Worm (Caenorhabditis elegans) whole organism, L4 larva: ENCODE data around the gene Y67D8C.2.

Source experiments
- F26F4.8 ChIP-seq: fragments of 200-800 bp; sonication (Bioruptor generic); conservative IDR thresholded peaks from 2 replicates; pipeline ENCODE4 v1.3.6; 2022; ENCODE audit warnings: missing genetic modification characterization, missing compliant biosample characterization
- F49E8.2 ChIP-seq: sonication (generic microtip); optimal IDR thresholded peaks from 2 replicates; lab custom pipeline; 2016; ENCODE audit warnings: missing compliant biosample characterization, mild to moderate bottlenecking, missing genetic modification characterization, borderline replicate concordance
- Y48G9A.11 ChIP-seq: fragments of 200-800 bp; sonication (Bioruptor generic); IDR thresholded peaks from 2 replicates; pipeline ENCODE4 v1.3.6; 2022; ENCODE audit warnings: missing genetic modification reagents, missing genetic modification characterization, missing compliant biosample characterization
- Y75B8A.6 ChIP-seq: fragments of 200-800 bp; sonication (Bioruptor generic); IDR thresholded peaks from 2 replicates; pipeline ENCODE4 v1.3.6; 2022; ENCODE audit warnings: missing genetic modification reagents, missing genetic modification characterization, missing compliant biosample characterization
- aha-1 ChIP-seq: fragments of 150-350 bp; peaks from one replicate; lab custom pipeline; 2014; ENCODE audit warnings: missing biosample characterization, missing genetic modification characterization
- aly-2 ChIP-seq: sonication (generic microtip); optimal IDR thresholded peaks from 2 replicates; lab custom pipeline; 2018; ENCODE audit warnings: missing biosample characterization, missing genetic modification characterization
- arid-1 ChIP-seq: fragments of 200-800 bp; sonication (Bioruptor generic); conservative IDR thresholded peaks from 2 replicates; pipeline ENCODE4 v1.3.6; 2022; ENCODE audit warnings: missing genetic modification reagents, missing genetic modification characterization, missing compliant biosample characterization
- ceh-20 ChIP-seq: fragments of 200-800 bp; sonication (Bioruptor generic); IDR thresholded peaks from 2 replicates; pipeline ENCODE4 v1.3.6; 2022; ENCODE audit warnings: missing genetic modification reagents, missing genetic modification characterization, missing compliant biosample characterization
- ceh-62 ChIP-seq: sonication (generic microtip); optimal IDR thresholded peaks from 2 replicates; lab custom pipeline; 2017; ENCODE audit warnings: missing biosample characterization, missing genetic modification characterization
- dmd-6 ChIP-seq: fragments of 200-800 bp; sonication (Bioruptor generic); IDR thresholded peaks from 2 replicates; pipeline ENCODE4 v1.3.6; 2022; ENCODE audit warnings: missing genetic modification reagents, missing genetic modification characterization, missing compliant biosample characterization
- dmd-9 ChIP-seq: fragments of 200-800 bp; sonication (Bioruptor generic); IDR thresholded peaks from 2 replicates; pipeline ENCODE4 v1.3.6; 2022; ENCODE audit warnings: missing genetic modification reagents, missing genetic modification characterization, missing compliant biosample characterization
- duxl-1 ChIP-seq: sonication (generic microtip); optimal IDR thresholded peaks from 2 replicates; lab custom pipeline; 2016; ENCODE audit warnings: mild to moderate bottlenecking, missing genetic modification characterization, moderate library complexity, missing compliant biosample characterization; ENCODE audit not compliant: poor library complexity
- egl-43 ChIP-seq: fragments of 200-800 bp; sonication (Bioruptor generic); IDR thresholded peaks from 2 replicates; pipeline ENCODE4 v1.3.6; 2022; ENCODE audit warnings: missing genetic modification reagents, missing genetic modification characterization, missing compliant biosample characterization
- fos-1 ChIP-seq: fragments of 150-350 bp; optimal IDR thresholded peaks from 2 replicates; lab custom pipeline; 2014; ENCODE audit warnings: missing biosample characterization, missing genetic modification characterization
- lin-38 ChIP-seq: fragments of 200-800 bp; sonication (Bioruptor generic); IDR thresholded peaks from 2 replicates; pipeline ENCODE4 v1.3.6; 2022; ENCODE audit warnings: missing genetic modification reagents, missing genetic modification characterization, missing compliant biosample characterization
- lsy-2 ChIP-seq, 2 experiments: fragments of 150-350 bp in 1 of 2; sonication (generic microtip) in 1 of 2; optimal IDR thresholded peaks; 2 replicates each; lab custom pipeline; 2014 to 2017; ENCODE audit warnings: missing biosample characterization in 2 of 2, missing genetic modification characterization in 2 of 2
- mdl-1 ChIP-seq, 2 experiments: fragments of 150-350 bp in 1 of 2; sonication (generic microtip) in 1 of 2; optimal IDR thresholded peaks; 2 replicates each; lab custom pipeline; 2014 to 2017; ENCODE audit warnings: missing biosample characterization in 2 of 2, missing genetic modification characterization in 2 of 2
- mdt-29 ChIP-seq: fragments of 200-800 bp; sonication (Bioruptor generic); IDR thresholded peaks from 2 replicates; pipeline ENCODE4 v1.3.6; 2022; ENCODE audit warnings: missing genetic modification reagents, missing genetic modification characterization, missing compliant biosample characterization
- mes-2 ChIP-seq: sonication (generic microtip); optimal IDR thresholded peaks from 2 replicates; lab custom pipeline; 2016; ENCODE audit warnings: missing genotype, mild to moderate bottlenecking, missing genetic modification characterization, missing compliant biosample characterization; ENCODE audit not compliant: poor library complexity, severe bottlenecking
- nhr-76 ChIP-seq: fragments of 150-350 bp; optimal IDR thresholded peaks from 2 replicates; lab custom pipeline; 2014; ENCODE audit warnings: missing biosample characterization, missing genetic modification characterization
- nhr-77 ChIP-seq: fragments of 150-350 bp; optimal IDR thresholded peaks from 2 replicates; lab custom pipeline; 2014; ENCODE audit warnings: missing biosample characterization, missing genetic modification characterization
- php-3 ChIP-seq: fragments of 200-800 bp; sonication (Bioruptor generic); IDR thresholded peaks from 2 replicates; pipeline ENCODE4 v1.3.6; 2022; ENCODE audit warnings: missing genetic modification reagents, missing genetic modification characterization, missing compliant biosample characterization
- set-16 ChIP-seq: fragments of 200-800 bp; sonication (Bioruptor generic); IDR thresholded peaks from 2 replicates; pipeline ENCODE4 v1.3.6; 2022; ENCODE audit warnings: missing genetic modification reagents, missing genetic modification characterization, missing compliant biosample characterization
- unc-130 ChIP-seq: sonication (generic microtip); optimal IDR thresholded peaks from 2 replicates; lab custom pipeline; 2016; ENCODE audit warnings: missing genetic modification reagents, missing genetic modification characterization, missing compliant biosample characterization
- unc-62 ChIP-seq, 3 experiments: fragments of 150-350 bp in 1 of 3; sonication (generic microtip); optimal IDR thresholded peaks in 2 of 3; peaks in 1 of 3; 1 replicate in 1 of 3; 2 replicates in 2 of 3; lab custom pipeline; 2014 to 2017; ENCODE audit warnings: missing biosample characterization in 3 of 3, missing genetic modification characterization in 3 of 3, missing genetic modification reagents in 3 of 3, missing genotype in 1 of 3
- zip-11 ChIP-seq: fragments of 200-800 bp; sonication (Bioruptor generic); IDR thresholded peaks from 2 replicates; pipeline ENCODE4 v1.3.6; 2022; ENCODE audit warnings: missing genetic modification characterization, missing compliant biosample characterization

The Y67D8C.2 gene

DNA sequence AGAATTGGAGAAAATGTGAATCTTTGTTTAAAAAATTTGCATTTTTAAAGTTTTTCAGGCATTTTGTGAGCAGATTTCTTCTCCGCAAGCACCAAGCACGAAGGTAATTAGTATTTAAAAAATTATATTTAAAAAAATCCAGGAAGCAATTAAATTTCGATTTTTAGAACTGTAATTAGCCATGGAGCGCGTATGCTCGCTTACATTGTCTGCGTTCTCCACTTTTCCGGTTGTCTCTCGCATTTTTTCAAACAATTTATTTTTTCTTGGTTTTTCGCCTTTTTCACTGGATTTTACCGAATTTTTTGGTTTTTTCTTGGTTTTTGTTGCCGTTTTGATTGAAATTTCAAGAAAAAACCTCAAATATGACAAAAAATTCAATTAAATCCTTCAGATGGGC, 16.8 kb upstream of the Y67D8C.2 start:
- peak; percentile 29 for TF ChIP-seq mes-2 (tag; lab: Kevin White, UChicago)
- peak in 1 of 2 experiments; percentile 62 for TF ChIP-seq lsy-2 (tag; optimal IDR thresholded peaks at IDR 0.05; lab: Kevin White, UChicago)
- peak; percentile 83 for TF ChIP-seq lin-38
- no peak for TF ChIP-seq arid-1 (GFP tag; lab: Robert Waterston, UW)

DNA sequence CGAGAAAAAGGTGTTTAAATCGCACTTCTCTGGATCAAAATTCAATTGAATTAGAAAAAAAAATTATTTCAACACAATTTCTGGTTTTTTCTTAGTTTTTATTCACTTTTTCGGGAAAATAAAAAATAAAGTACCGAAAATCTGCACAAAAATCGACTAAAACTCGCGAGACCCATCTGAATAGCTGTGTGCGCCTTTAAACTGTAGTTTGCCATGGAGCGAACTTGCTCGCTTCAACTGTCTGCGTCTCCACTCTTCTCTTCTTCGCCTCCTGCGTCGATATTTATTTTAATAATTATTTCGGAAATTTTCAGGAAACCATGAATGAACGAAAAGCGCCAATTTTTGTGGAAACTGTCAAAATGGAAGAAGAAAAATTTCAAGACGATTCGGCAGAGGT, 16.2 kb upstream of the Y67D8C.2 start:
- TF ChIP-seq unc-130 (peak; percentile 13), Y48G9A.11 (0 out of 2 replicates have a peak, but pooled peaks have one; percentile 13), lsy-2 (tag; optimal IDR thresholded peaks at IDR 0.05; lab: Kevin White, UChicago) (peak in 1 of 2 experiments; percentile 7), lin-38 (peak; percentile 92), F49E8.2 (tag; lab: Kevin White, UChicago) (peak; percentile 16), dmd-6 (GFP tag; lab: Robert Waterston, UW) (no peak), egl-43 (GFP tag; lab: Robert Waterston, UW) (no peak), Y75B8A.6 (GFP tag; lab: Robert Waterston, UW) (no peak), ceh-62 (tag; lab: Kevin White, UChicago) (no peak), nhr-77 (tag; lab: Kevin White, UChicago) (no peak)
- TF ChIP-seq, all 104 proteins: peak for 5

DNA sequence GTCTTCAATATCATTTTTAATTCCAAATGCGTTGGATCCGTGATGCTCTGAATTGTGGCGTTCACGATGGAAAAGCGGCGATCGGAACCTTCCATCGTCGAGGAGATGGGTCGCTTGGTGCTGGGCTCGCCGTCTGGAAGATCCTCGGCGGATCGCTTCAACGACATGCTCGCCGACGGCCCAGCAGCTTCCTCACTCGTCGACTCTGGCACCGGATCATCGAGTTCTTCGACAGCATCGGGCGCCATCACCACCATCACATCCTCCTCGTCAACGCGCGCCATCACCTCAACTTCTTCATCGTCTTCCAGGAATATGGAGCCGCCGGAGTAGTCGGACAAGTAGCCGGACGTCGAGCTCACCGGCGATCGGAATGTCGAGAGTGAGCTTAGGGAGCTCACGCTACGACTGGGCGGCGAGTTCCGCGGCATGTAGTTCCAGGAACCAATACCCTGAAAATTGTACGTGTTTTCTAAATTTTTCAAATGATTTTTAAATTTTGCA, 9.1 kb upstream of the Y67D8C.2 start, which contains the start of gene Y67D8C.6:
Gene Y67D8C.6 (minus strand): TSS at position 454 of the 504 bp plus-strand sequence.
- TF ChIP-seq unc-62 (GFP tag; optimal IDR thresholded peaks at IDR 0.05 in 1 of 2; lab: Kevin White, UChicago) (peak in 1 of 2 experiments; percentile 83), unc-62 (tag; optimal IDR thresholded peaks at IDR 0.05; lab: Kevin White, UChicago) (no peak), set-16 (GFP tag; lab: Robert Waterston, UW) (peak; percentile 92), aly-2 (tag; lab: Kevin White, UChicago) (no peak), dmd-9 (GFP tag; lab: Robert Waterston, UW) (no peak), arid-1 (GFP tag; lab: Robert Waterston, UW) (no peak), nhr-76 (tag; lab: Kevin White, UChicago) (no peak)

DNA sequence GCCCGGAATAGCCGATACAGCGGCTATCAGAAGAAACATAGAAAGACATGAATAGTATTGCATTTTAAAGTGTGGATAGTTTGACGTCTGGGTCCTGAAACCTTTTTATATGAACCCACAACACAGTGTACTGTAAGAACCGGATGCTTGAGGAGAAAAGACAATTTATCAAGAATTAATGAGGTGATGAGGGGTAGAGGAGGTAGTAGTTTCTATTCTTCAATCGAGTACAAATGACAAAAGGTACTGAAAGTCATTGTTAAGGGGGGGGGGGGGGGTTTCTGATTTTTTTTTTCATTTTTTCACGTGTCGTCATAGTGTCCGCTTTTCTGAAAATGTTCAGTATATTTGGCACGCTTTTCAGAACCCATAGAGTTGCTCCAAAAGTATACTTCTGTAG, 5.3 kb upstream of the Y67D8C.2 start, which contains the start of gene Y67D8C.7:
Gene Y67D8C.7 (minus strand): TSS at position 101 of the 400 bp plus-strand sequence.
- TF ChIP-seq fos-1 (tag; lab: Kevin White, UChicago) = no peak
- no peak for TF ChIP-seq php-3 (GFP tag; lab: Robert Waterston, UW)
- TF ChIP-seq mdt-29 = no peak
- TF ChIP-seq ceh-20 (GFP tag; lab: Robert Waterston, UW) = no peak
- no peak for TF ChIP-seq F26F4.8 (GFP tag; lab: Robert Waterston, UW)
- TF ChIP-seq, all 104 proteins: peak for 0

DNA sequence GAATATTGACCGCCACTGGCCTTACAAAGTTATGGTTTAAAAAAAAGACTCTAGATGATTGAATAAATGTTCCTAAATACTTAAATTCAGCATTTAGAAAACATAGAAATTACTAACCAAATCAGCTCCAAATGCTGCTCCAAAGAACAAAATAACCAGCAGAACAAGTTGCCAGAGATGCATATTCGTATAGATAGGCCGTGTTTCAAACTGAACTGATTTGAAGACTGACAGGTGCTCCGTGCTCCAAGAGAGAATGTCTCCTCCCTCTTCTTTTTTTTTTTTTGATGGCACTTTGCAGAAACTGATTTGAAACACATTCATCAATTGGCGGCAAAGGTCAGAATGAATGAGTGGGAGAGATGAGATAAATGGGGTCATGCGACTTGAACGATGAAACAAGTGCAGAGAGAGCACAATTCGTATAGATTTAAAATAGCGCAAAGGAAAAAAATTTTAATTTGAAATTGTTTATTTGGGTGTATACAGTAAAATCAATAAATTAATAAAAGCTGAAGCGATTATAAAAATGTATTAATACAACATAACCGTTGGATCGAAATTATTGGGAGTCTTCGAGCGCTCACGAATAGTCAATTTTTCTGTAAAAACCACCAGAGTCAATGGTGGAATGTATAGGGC, 2.4 kb upstream of the Y67D8C.2 start, which contains the start of gene cpg-9:
Gene cpg-9 (minus strand): TSS at position 592 of the 642 bp plus-strand sequence.
- TF ChIP-seq unc-62 (GFP tag; optimal IDR thresholded peaks at IDR 0.05 in 1 of 2; lab: Kevin White, UChicago) (peak in 1 of 2 experiments; percentile 92), unc-62 (tag; optimal IDR thresholded peaks at IDR 0.05; lab: Kevin White, UChicago) (no peak), mdl-1 (tag; optimal IDR thresholded peaks at IDR 0.05; lab: Kevin White, UChicago) (no peak), zip-11 (GFP tag; lab: Robert Waterston, UW) (no peak)

DNA sequence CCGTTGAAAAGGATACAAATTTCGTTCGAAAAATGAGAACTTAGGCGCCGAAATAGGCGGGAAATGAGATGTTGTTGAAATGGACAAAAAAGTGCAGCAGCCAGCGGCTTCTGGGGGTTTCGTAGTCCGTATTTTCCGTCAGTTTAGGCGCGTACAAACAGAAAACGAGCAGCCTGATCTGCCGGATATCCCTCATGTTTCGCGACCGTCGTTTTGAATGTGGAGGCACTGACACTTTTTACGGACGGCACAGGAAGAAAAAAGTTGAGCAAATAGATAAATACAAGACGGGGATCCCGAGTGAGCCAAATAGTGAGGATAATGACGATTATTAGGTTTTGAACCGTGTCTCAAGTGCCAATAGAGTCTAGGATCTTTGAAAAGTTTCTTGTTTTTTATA, 4.1 kb downstream of the Y67D8C.2 start, which contains the start of gene Y67D8C.22:
Gene Y67D8C.22 (minus strand): TSS at position 101 of the 400 bp plus-strand sequence.
- TF ChIP-seq aha-1 = peak; percentile 72
- TF ChIP-seq unc-62 (GFP tag; optimal IDR thresholded peaks at IDR 0.05 in 1 of 2; lab: Kevin White, UChicago) = no peak
- no peak for TF ChIP-seq unc-62 (tag; optimal IDR thresholded peaks at IDR 0.05; lab: Kevin White, UChicago)
- TF ChIP-seq lsy-2 (tag; optimal IDR thresholded peaks at IDR 0.05; lab: Kevin White, UChicago) = no peak
- TF ChIP-seq duxl-1 = no peak
- no peak for TF ChIP-seq unc-130
